Worm (Caenorhabditis elegans) whole organism, young adult: ENCODE results near the gene ugt-35.

ENCODE experiments used
- F52B5.7 ChIP-seq: sonication (generic microtip); optimal IDR thresholded peaks from 2 replicates; lab custom pipeline; 2016; ENCODE audit warnings: mild to moderate bottlenecking, missing genetic modification characterization, missing compliant biosample characterization
- rpc-1 ChIP-seq, 2 experiments: fragments of 150-350 bp in 1 of 2; sonication (generic microtip) in 1 of 2; optimal IDR thresholded peaks; 2 replicates each; lab custom pipeline; 2014 to 2018; ENCODE audit warnings: missing biosample characterization in 1 of 2, missing genetic modification characterization in 1 of 2, missing genetic modification reagents in 1 of 2, missing genotype in 1 of 2

DNA sequence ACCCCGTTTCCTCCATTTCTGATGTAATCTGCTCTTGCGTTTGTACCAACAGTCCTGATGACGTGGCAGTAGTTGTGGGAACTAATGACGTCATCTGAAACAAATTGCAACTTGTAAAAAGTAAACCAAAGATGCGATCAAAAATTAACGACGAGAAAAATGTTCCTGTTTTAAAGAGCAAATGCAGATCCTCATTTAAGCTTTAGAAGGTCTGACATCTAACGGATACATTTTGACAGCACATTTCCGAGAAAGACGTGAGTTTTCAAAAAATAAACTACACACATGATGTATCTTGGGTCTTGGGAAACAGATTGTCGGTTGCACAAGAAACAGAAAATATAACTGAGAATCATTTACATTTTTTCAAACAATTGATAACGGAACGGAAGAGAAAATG, 38.6 kb downstream of the ugt-35 start, which contains the start of gene H09F14.1:
- TF ChIP-seq F52B5.7 (tag; lab: Kevin White, UChicago), result no peak
- no peak for TF ChIP-seq rpc-1 (optimal IDR thresholded peaks at IDR 0.05; lab: Kevin White, UChicago)
- TF ChIP-seq rpc-1 (tag; optimal IDR thresholded peaks at IDR 0.05; lab: Kevin White, UChicago), result no peak
